Worm (Caenorhabditis elegans) whole organism, L1 larva: Measurements from ENCODE around the gene F22F4.9.

Source experiments
- C04F5.9 ChIP-seq: sonication (generic microtip); optimal IDR thresholded peaks from 2 replicates; lab custom pipeline; 2016; ENCODE audit warnings: missing genetic modification characterization, missing compliant biosample characterization
- ceh-82 ChIP-seq, 3 experiments: fragments of 150-350 bp in 1 of 3; sonication (generic microtip) in 2 of 3; optimal IDR thresholded peaks; 2 replicates each; lab custom pipeline; 2014 to 2017; ENCODE audit warnings: missing biosample characterization in 3 of 3, missing genetic modification characterization in 3 of 3
- isw-1 ChIP-seq: fragments of 200-800 bp; sonication (Bioruptor generic); IDR thresholded peaks from 2 replicates; pipeline ENCODE4 v1.3.6; 2022; ENCODE audit warnings: missing genetic modification characterization, missing compliant biosample characterization
- lin-39 ChIP-seq: fragments of 150-350 bp; optimal IDR thresholded peaks from 2 replicates; lab custom pipeline; 2014; ENCODE audit warnings: missing biosample characterization, missing genetic modification reagents, missing genetic modification characterization
- nhr-12 ChIP-seq: sonication (generic microtip); optimal IDR thresholded peaks from 2 replicates; lab custom pipeline; 2017; ENCODE audit warnings: missing biosample characterization, missing genetic modification characterization
- snpc-4 ChIP-seq: fragments of 150-350 bp; optimal IDR thresholded peaks from 2 replicates; lab custom pipeline; 2014; ENCODE audit warnings: missing biosample characterization, missing genetic modification characterization

- TF ChIP-seq nhr-12 (tag; lab: Kevin White, UChicago) = no peak
- no peak for TF ChIP-seq C04F5.9 (tag; lab: Kevin White, UChicago)
- no peak for TF ChIP-seq isw-1 (GFP tag; lab: Robert Waterston, UW)
- no peak for TF ChIP-seq ceh-82 (tag; optimal IDR thresholded peaks at IDR 0.05; lab: Kevin White, UChicago)
- no peak for TF ChIP-seq snpc-4
- no peak for TF ChIP-seq lin-39 (tag; lab: Kevin White, UChicago)
Observed at ce11 chrX:5992770-5993169, 6.5 kb downstream of the F22F4.9 start, which contains the start of gene F22F4.5.
